Fruit fly (Drosophila melanogaster) whole organism, embryonic: ENCODE data around the gene Hip14.

Source experiments
- ATbp ChIP-seq: fragments of 200-800 bp; sonication (Bioruptor generic); optimal IDR thresholded peaks from 2 replicates; lab custom pipeline; 2017; ENCODE audit warnings: missing biosample characterization, mild to moderate bottlenecking, missing genetic modification characterization, missing genetic modification reagents
- Bgb ChIP-seq: fragments of 200-800 bp; sonication (Bioruptor generic); IDR thresholded peaks from 2 replicates; pipeline ENCODE4 v1.3.6; 2022; ENCODE audit warnings: missing biosample characterization, missing genetic modification characterization; ENCODE audit not compliant: partially characterized antibody
- CG10267 ChIP-seq: fragments of 200-800 bp; sonication (Bioruptor generic); optimal IDR thresholded peaks from 2 replicates; lab custom pipeline; 2018; ENCODE audit warnings: missing biosample characterization, mild to moderate bottlenecking, missing genetic modification characterization, moderate library complexity
- CG11696 ChIP-seq: fragments of 200-800 bp; sonication (Bioruptor generic); IDR thresholded peaks from 2 replicates; pipeline ENCODE4 v1.3.6; 2022; ENCODE audit warnings: missing biosample characterization, missing genetic modification characterization
- CG1647 ChIP-seq: fragments of 200-800 bp; sonication (Bioruptor generic); optimal IDR thresholded peaks from 3 replicates; lab custom pipeline; 2016; ENCODE audit warnings: missing biosample characterization, missing genetic modification characterization
- CG16863 ChIP-seq: fragments of 200-800 bp; sonication (Bioruptor generic); optimal IDR thresholded peaks from 3 replicates; lab custom pipeline; 2016; ENCODE audit warnings: missing biosample characterization, missing genetic modification characterization
- CG17568 ChIP-seq: fragments of 200-800 bp; sonication (Bioruptor generic); optimal IDR thresholded peaks from 2 replicates; lab custom pipeline; 2018; ENCODE audit warnings: missing biosample characterization, mild to moderate bottlenecking, missing genetic modification characterization, moderate library complexity
- CG17829 ChIP-seq: fragments of 200-800 bp; optimal IDR thresholded peaks from 2 replicates; lab custom pipeline; 2019; ENCODE audit warnings: missing biosample characterization, mild to moderate bottlenecking, missing genetic modification characterization, moderate library complexity
- CG2875 ChIP-seq: fragments of 200-800 bp; sonication (Bioruptor generic); optimal IDR thresholded peaks from 2 replicates; lab custom pipeline; 2017; ENCODE audit warnings: missing biosample characterization, mild to moderate bottlenecking, missing genetic modification characterization, missing genetic modification reagents
- CG34224 ChIP-seq: fragments of 200-800 bp; sonication (Bioruptor generic); IDR thresholded peaks from 3 replicates; pipeline ENCODE4 v1.3.6; 2022; ENCODE audit warnings: missing biosample characterization, missing genetic modification characterization; ENCODE audit not compliant: partially characterized antibody
- CG3838 ChIP-seq: fragments of 200-800 bp; sonication (Bioruptor generic); optimal IDR thresholded peaks from 3 replicates; lab custom pipeline; 2016; ENCODE audit warnings: missing biosample characterization, missing genetic modification characterization
- CG42726 ChIP-seq: fragments of 200-800 bp; sonication (Bioruptor generic); IDR thresholded peaks from 2 replicates; pipeline ENCODE4 v1.3.6; 2022; ENCODE audit warnings: missing biosample characterization, missing genetic modification characterization; ENCODE audit not compliant: partially characterized antibody
- CG4328 ChIP-seq: fragments of 200-800 bp; sonication (Bioruptor generic); optimal IDR thresholded peaks from 3 replicates; lab custom pipeline; 2017; ENCODE audit warnings: missing biosample characterization, missing genetic modification reagents, missing genetic modification characterization
- CG43689 ChIP-seq: fragments of 200-800 bp; sonication (Bioruptor generic); IDR thresholded peaks from 2 replicates; pipeline ENCODE4 v1.3.6; 2022; ENCODE audit warnings: missing biosample characterization, missing genetic modification characterization
- CG4854 ChIP-seq: fragments of 200-800 bp; sonication (Bioruptor generic); optimal IDR thresholded peaks from 2 replicates; lab custom pipeline; 2016; ENCODE audit warnings: missing biosample characterization, missing genetic modification characterization, inconsistent platforms
- CG6654 ChIP-seq: fragments of 200-800 bp; sonication (Bioruptor generic); optimal IDR thresholded peaks from 2 replicates; lab custom pipeline; 2017; ENCODE audit warnings: missing biosample characterization, mild to moderate bottlenecking, missing genetic modification characterization
- CG7271 ChIP-seq: fragments of 200-800 bp; sonication (Bioruptor generic); optimal IDR thresholded peaks from 2 replicates; lab custom pipeline; 2018; ENCODE audit warnings: missing biosample characterization, mild to moderate bottlenecking, missing genetic modification characterization, moderate library complexity
- CG7786 ChIP-seq: fragments of 200-800 bp; sonication (Bioruptor generic); optimal IDR thresholded peaks from 2 replicates; lab custom pipeline; 2016; ENCODE audit warnings: missing biosample characterization, missing genetic modification characterization
- CG8944 ChIP-seq: fragments of 200-800 bp; sonication (Bioruptor generic); optimal IDR thresholded peaks from 3 replicates; lab custom pipeline; 2016; ENCODE audit warnings: missing biosample characterization, missing genetic modification characterization
- Chrac-16 ChIP-seq: fragments of 200-800 bp; sonication (Bioruptor generic); optimal IDR thresholded peaks from 3 replicates; lab custom pipeline; 2016; ENCODE audit warnings: missing biosample characterization, missing genetic modification characterization
- CrebB ChIP-seq: fragments of 200-800 bp; sonication (Bioruptor generic); optimal IDR thresholded peaks from 3 replicates; lab custom pipeline; 2018; ENCODE audit warnings: missing biosample characterization, mild to moderate bottlenecking, missing genetic modification characterization
- D ChIP-seq, 2 experiments: fragments of 200-800 bp in 1 of 2; fragments of >200 bp in 1 of 2; sonication (Bioruptor generic) in 1 of 2; optimal IDR thresholded peaks; 2 replicates in 1 of 2; 3 replicates in 1 of 2; lab custom pipeline; 2017; ENCODE audit warnings: mild to moderate bottlenecking in 1 of 2, missing biosample characterization in 1 of 2, missing genetic modification characterization in 1 of 2, missing genetic modification reagents in 1 of 2
- Dip3 ChIP-seq: fragments of 200-800 bp; sonication (Bioruptor generic); optimal IDR thresholded peaks from 3 replicates; lab custom pipeline; 2016; ENCODE audit warnings: missing biosample characterization, missing genetic modification characterization
- HLHmδ ChIP-seq: fragments of 200-800 bp; sonication (Bioruptor generic); optimal IDR thresholded peaks from 2 replicates; lab custom pipeline; 2018; ENCODE audit warnings: missing biosample characterization, mild to moderate bottlenecking, missing genetic modification characterization, moderate library complexity
- Hr78 ChIP-seq, 2 experiments: fragments of 200-800 bp in 1 of 2; fragments of >200 bp in 1 of 2; sonication (Bioruptor generic) in 1 of 2; optimal IDR thresholded peaks; 2 replicates each; lab custom pipeline; 2017 to 2019; ENCODE audit warnings: missing biosample characterization in 2 of 2, missing genetic modification characterization in 2 of 2, mild to moderate bottlenecking in 1 of 2, moderate library complexity in 1 of 2
- Lim3 ChIP-seq: fragments of 200-800 bp; sonication (Bioruptor generic); IDR thresholded peaks from 2 replicates; pipeline ENCODE4 v1.3.6; 2022; ENCODE audit warnings: missing biosample characterization, missing genetic modification characterization
- Mad ChIP-seq: fragments of 200-800 bp; sonication (Bioruptor generic); optimal IDR thresholded peaks from 2 replicates; lab custom pipeline; 2016; ENCODE audit warnings: missing biosample characterization, missing genetic modification characterization
- Max ChIP-seq: fragments of 200-800 bp; sonication (Bioruptor generic); optimal IDR thresholded peaks from 2 replicates; lab custom pipeline; 2016; ENCODE audit warnings: missing biosample characterization, mild to moderate bottlenecking, missing genetic modification characterization
- Oli ChIP-seq: fragments of 200-800 bp; sonication (Bioruptor generic); optimal IDR thresholded peaks from 2 replicates; lab custom pipeline; 2018; ENCODE audit warnings: missing biosample characterization, mild to moderate bottlenecking, missing genetic modification characterization, moderate library complexity
- Scr ChIP-seq: fragments of 200-800 bp; sonication (Bioruptor generic); IDR thresholded peaks from 2 replicates; pipeline ENCODE4 v1.3.6; 2022; ENCODE audit warnings: missing biosample characterization, missing genetic modification characterization; ENCODE audit not compliant: partially characterized antibody
- Tbp ChIP-seq: fragments of >200 bp; optimal IDR thresholded peaks from 2 replicates; lab custom pipeline; 2018; ENCODE audit warnings: missing biosample characterization, missing genetic modification characterization
- ato ChIP-seq: fragments of 200-800 bp; sonication (Bioruptor generic); IDR thresholded peaks from 2 replicates; pipeline ENCODE4 v1.3.6; 2022; ENCODE audit warnings: missing biosample characterization, missing genetic modification characterization; ENCODE audit not compliant: partially characterized antibody
- bab2 ChIP-seq: fragments of 200-800 bp; sonication (Bioruptor generic); optimal IDR thresholded peaks from 2 replicates; lab custom pipeline; 2016; ENCODE audit warnings: missing biosample characterization, missing genetic modification characterization
- br ChIP-seq: fragments of >200 bp; optimal IDR thresholded peaks from 2 replicates; lab custom pipeline; 2017
- dpn ChIP-seq, 2 experiments: fragments of 200-800 bp; sonication (Bioruptor generic); optimal IDR thresholded peaks; 3 replicates each; lab custom pipeline; 2016; ENCODE audit warnings: missing biosample characterization in 2 of 2, missing genetic modification characterization in 2 of 2
- ems ChIP-seq: fragments of 200-800 bp; sonication (Bioruptor generic); optimal IDR thresholded peaks from 3 replicates; lab custom pipeline; 2016; ENCODE audit warnings: missing biosample characterization, missing genetic modification characterization
- esg ChIP-seq: fragments of 200-800 bp; sonication (Bioruptor generic); conservative IDR thresholded peaks from 2 replicates; pipeline ENCODE4 v1.3.6; 2022; ENCODE audit warnings: missing biosample characterization, missing genetic modification characterization
- eyg ChIP-seq: fragments of 200-800 bp; sonication (Bioruptor generic); optimal IDR thresholded peaks from 3 replicates; lab custom pipeline; 2016; ENCODE audit warnings: missing biosample characterization, missing genetic modification characterization
- fd64A ChIP-seq: fragments of 200-800 bp; sonication (Bioruptor generic); optimal IDR thresholded peaks from 3 replicates; lab custom pipeline; 2018; ENCODE audit warnings: missing biosample characterization, mild to moderate bottlenecking, missing genetic modification characterization
- grau ChIP-seq: fragments of 200-800 bp; optimal IDR thresholded peaks from 3 replicates; lab custom pipeline; 2019; ENCODE audit warnings: missing biosample characterization, mild to moderate bottlenecking, missing genetic modification characterization, moderate library complexity
- hb ChIP-seq: fragments of 200-800 bp; sonication (Bioruptor generic); IDR thresholded peaks from 3 replicates; pipeline ENCODE4 v1.3.6; 2022; ENCODE audit warnings: missing biosample characterization, missing genetic modification characterization; ENCODE audit not compliant: partially characterized antibody
- her ChIP-seq: fragments of 200-800 bp; sonication (Bioruptor generic); optimal IDR thresholded peaks from 2 replicates; lab custom pipeline; 2016; ENCODE audit warnings: missing biosample characterization, missing genetic modification characterization
- mld ChIP-seq: fragments of 200-800 bp; sonication (Bioruptor generic); IDR thresholded peaks from 3 replicates; pipeline ENCODE4 v1.3.6; 2022; ENCODE audit warnings: missing biosample characterization, missing genetic modification characterization; ENCODE audit not compliant: partially characterized antibody
- pho ChIP-seq: fragments of 200-800 bp; sonication (Bioruptor generic); optimal IDR thresholded peaks from 2 replicates; lab custom pipeline; 2016; ENCODE audit warnings: missing biosample characterization, missing genetic modification characterization
- psq ChIP-seq: fragments of 200-800 bp; sonication (Bioruptor generic); optimal IDR thresholded peaks from 2 replicates; lab custom pipeline; 2017; ENCODE audit warnings: missing biosample characterization, missing genetic modification characterization
- tgo ChIP-seq: fragments of 200-800 bp; sonication (Bioruptor generic); IDR thresholded peaks from 3 replicates; pipeline ENCODE4 v1.3.6; 2022; ENCODE audit warnings: missing biosample characterization, missing genetic modification characterization
- tin ChIP-seq: fragments of 200-800 bp; sonication (Bioruptor generic); optimal IDR thresholded peaks from 3 replicates; lab custom pipeline; 2016; ENCODE audit warnings: missing biosample characterization, missing genetic modification characterization
- tll ChIP-seq, 2 experiments: fragments of 200-800 bp in 1 of 2; fragments of >200 bp in 1 of 2; sonication (Bioruptor generic) in 1 of 2; optimal IDR thresholded peaks; 2 replicates each; lab custom pipeline; 2017 to 2019; ENCODE audit warnings: missing biosample characterization in 2 of 2, missing genetic modification characterization in 2 of 2, mild to moderate bottlenecking in 1 of 2, moderate library complexity in 1 of 2
- tna ChIP-seq: fragments of 200-800 bp; sonication (Bioruptor generic); IDR thresholded peaks from 2 replicates; pipeline ENCODE4 v1.3.6; 2022; ENCODE audit warnings: missing biosample characterization, missing genetic modification characterization; ENCODE audit not compliant: partially characterized antibody
- z ChIP-seq: fragments of 200-800 bp; sonication (Bioruptor generic); IDR thresholded peaks from 3 replicates; pipeline ENCODE4 v1.3.6; 2022; ENCODE audit warnings: missing biosample characterization, missing genetic modification characterization

Hip14 gene

dm6 chr3L:15977565-15977964, 10.5 kb upstream of the Hip14 start (continued):
- TF ChIP-seq Bgb (GFP tag; lab: Robert Waterston, UW) (no peak), Oli (tag; lab: Kevin White, UChicago) (peak; percentile 36), pho (GFP tag; lab: Kevin White, UChicago) (no peak), ATbp (GFP tag; lab: Kevin White, UChicago) (peak; percentile 26), HLHmδ (GFP tag; lab: Kevin White, UChicago) (no peak), tgo (GFP tag; lab: Robert Waterston, UW) (peak; percentile 77), D (optimal IDR thresholded peaks at IDR 0.05; lab: Kevin White, UChicago) (no peak), D (GFP tag; optimal IDR thresholded peaks at IDR 0.05; lab: Kevin White, UChicago) (no peak), CG2875 (GFP tag; lab: Kevin White, UChicago) (no peak), esg (GFP tag; lab: Robert Waterston, UW) (peak; percentile 50), Mad (GFP tag; lab: Kevin White, UChicago) (no peak), br (no peak), CG4328 (no peak), Dip3 (GFP tag; lab: Kevin White, UChicago) (no peak), CG11696 (peak; percentile 10; the same call in 1 of the 2 replicates), CG17829 (peak; percentile 55), Max (GFP tag; lab: Kevin White, UChicago) (peak; percentile 39), ato (no peak), Scr (no peak), CG10267 (tag; lab: Kevin White, UChicago) (peak; percentile 23), bab2 (peak; percentile 31), tna (GFP tag; lab: Robert Waterston, UW) (no peak), Hr78 (GFP tag; optimal IDR thresholded peaks at IDR 0.05; lab: Kevin White, UChicago) (no peak), eyg (GFP tag; lab: Kevin White, UChicago) (no peak), CrebB (tag; lab: Kevin White, UChicago) (no peak), Chrac-16 (GFP tag; lab: Kevin White, UChicago) (no peak), CG34224 (no peak), CG16863 (no peak), CG17568 (GFP tag; lab: Kevin White, UChicago) (no peak), CG6654 (no peak), z (GFP tag; lab: Robert Waterston, UW) (no peak), tin (peak; percentile 30), tll (GFP tag; optimal IDR thresholded peaks at IDR 0.05; lab: Kevin White, UChicago) (no peak), CG43689 (GFP tag; lab: Robert Waterston, UW) (no peak), hb (no peak), CG8944 (GFP tag; lab: Kevin White, UChicago) (no peak), ems (peak; percentile 21), mld (GFP tag; lab: Robert Waterston, UW) (no peak), dpn (GFP tag; optimal IDR thresholded peaks at IDR 0.05; lab: Kevin White, UChicago) (peak in 1 of 2 experiments; percentile 44), psq (GFP tag; lab: Kevin White, UChicago) (no peak), CG7271 (tag; lab: Kevin White, UChicago) (no peak), CG1647 (GFP tag; lab: Kevin White, UChicago) (no peak), CG7786 (GFP tag; lab: Kevin White, UChicago) (no peak), fd64A (GFP tag; lab: Kevin White, UChicago) (no peak), CG42726 (GFP tag; lab: Robert Waterston, UW) (no peak), Lim3 (no peak), her (no peak), CG4854 (no peak), Tbp (no peak), grau (tag; lab: Kevin White, UChicago) (peak; percentile 44), CG3838 (no peak)
